Worm (Caenorhabditis elegans) whole organism, late embryonic: ENCODE results near the gene F02E11.2.

Source experiments
- T23F11.4 ChIP-seq: fragments of 200-800 bp; sonication (Bioruptor generic); optimal IDR thresholded peaks from 2 replicates; lab custom pipeline; 2018; ENCODE audit warnings: mild to moderate bottlenecking, missing genetic modification characterization, missing compliant biosample characterization
- ceh-48 ChIP-seq: sonication (generic microtip); optimal IDR thresholded peaks from 2 replicates; lab custom pipeline; 2016; ENCODE audit warnings: missing genetic modification characterization, inconsistent platforms, missing compliant biosample characterization
- ets-4 ChIP-seq: sonication (generic microtip); optimal IDR thresholded peaks from 2 replicates; lab custom pipeline; 2016; ENCODE audit warnings: missing genetic modification characterization, missing compliant biosample characterization
- fkh-10 ChIP-seq: fragments of 150-350 bp; optimal IDR thresholded peaks from 2 replicates; lab custom pipeline; 2014; ENCODE audit warnings: missing biosample characterization, missing genetic modification reagents, missing genetic modification characterization
- fkh-6 ChIP-seq: sonication (generic microtip); optimal IDR thresholded peaks from 2 replicates; lab custom pipeline; 2016; ENCODE audit warnings: missing genetic modification characterization, missing compliant biosample characterization
- pag-3 ChIP-seq: sonication (generic microtip); optimal IDR thresholded peaks from 2 replicates; lab custom pipeline; 2016; ENCODE audit warnings: missing compliant biosample characterization, missing genetic modification characterization, borderline replicate concordance
- pha-4 ChIP-seq: fragments of 150-350 bp; optimal IDR thresholded peaks from 2 replicates; lab custom pipeline; 2018; ENCODE audit warnings: missing biosample characterization, missing genetic modification reagents, missing genetic modification characterization
- sox-4 ChIP-seq: sonication (generic microtip); optimal IDR thresholded peaks from 2 replicates; lab custom pipeline; 2017; ENCODE audit warnings: mild to moderate bottlenecking, missing genetic modification characterization, inconsistent platforms, missing compliant biosample characterization

ce11 chrII:3248043-3248718, 14.4 kb upstream of the F02E11.2 start, which contains the start of the genes fbxc-50 and C17F4.2:
- no peak for TF ChIP-seq sox-4
- no peak for TF ChIP-seq pag-3 (tag; lab: Kevin White, UChicago)
- TF ChIP-seq ceh-48 (tag; lab: Kevin White, UChicago): no peak
- TF ChIP-seq fkh-10 (GFP tag; lab: Kevin White, UChicago): no peak
- TF ChIP-seq T23F11.4 (GFP tag; lab: Kevin White, UChicago): no peak
- no peak for TF ChIP-seq fkh-6
- no peak for TF ChIP-seq pha-4 (tag; lab: Kevin White, UChicago)
- no peak for TF ChIP-seq ets-4
